Worm (Caenorhabditis elegans) whole organism, late embryonic: ENCODE data around the gene rps-1.

Experiments used
- C08G9.2 ChIP-seq: sonication (generic microtip); optimal IDR thresholded peaks from 2 replicates; lab custom pipeline; 2016; ENCODE audit warnings: mild to moderate bottlenecking, missing genetic modification characterization, moderate library complexity, missing compliant biosample characterization
- F13H6.1 ChIP-seq: sonication (generic microtip); optimal IDR thresholded peaks from 2 replicates; lab custom pipeline; 2016; ENCODE audit warnings: missing genetic modification characterization, missing compliant biosample characterization
- K02D7.2 ChIP-seq: sonication (generic microtip); optimal IDR thresholded peaks from 2 replicates; lab custom pipeline; 2017; ENCODE audit warnings: mild to moderate bottlenecking, missing genetic modification characterization, missing compliant biosample characterization
- T23F11.4 ChIP-seq: fragments of 200-800 bp; sonication (Bioruptor generic); optimal IDR thresholded peaks from 2 replicates; lab custom pipeline; 2018; ENCODE audit warnings: mild to moderate bottlenecking, missing genetic modification characterization, missing compliant biosample characterization
- Y22D7AL.16 ChIP-seq: sonication (generic microtip); optimal IDR thresholded peaks from 2 replicates; lab custom pipeline; 2016; ENCODE audit warnings: missing genetic modification characterization, missing compliant biosample characterization
- ahr-1 ChIP-seq: sonication (generic microtip); optimal IDR thresholded peaks from 2 replicates; lab custom pipeline; 2016; ENCODE audit warnings: missing genetic modification characterization, missing compliant biosample characterization
- ama-1 ChIP-seq: fragments of 150-350 bp; optimal IDR thresholded peaks from 2 replicates; lab custom pipeline; 2014
- ceh-2 ChIP-seq: sonication (generic microtip); optimal IDR thresholded peaks from 2 replicates; lab custom pipeline; 2016; ENCODE audit warnings: missing genotype, missing genetic modification characterization, missing compliant biosample characterization
- ceh-22 ChIP-seq: sonication (generic microtip); optimal IDR thresholded peaks from 2 replicates; lab custom pipeline; 2017; ENCODE audit warnings: missing biosample characterization, missing genetic modification characterization
- ceh-24 ChIP-seq: sonication (generic microtip); optimal IDR thresholded peaks from 2 replicates; lab custom pipeline; 2016; ENCODE audit warnings: mild to moderate bottlenecking, missing genetic modification characterization, missing compliant biosample characterization
- ceh-30 ChIP-seq: fragments of 150-350 bp; optimal IDR thresholded peaks from 2 replicates; lab custom pipeline; 2014; ENCODE audit warnings: missing biosample characterization, missing genetic modification characterization
- ceh-31 ChIP-seq: sonication (generic microtip); optimal IDR thresholded peaks from 2 replicates; lab custom pipeline; 2016; ENCODE audit warnings: missing genetic modification characterization, missing compliant biosample characterization
- ceh-45 ChIP-seq: fragments of 200-800 bp; sonication (Bioruptor generic); IDR thresholded peaks from 2 replicates; pipeline ENCODE4 v1.3.6; 2022; ENCODE audit warnings: missing genetic modification reagents, missing genetic modification characterization, missing compliant biosample characterization
- ceh-48 ChIP-seq: sonication (generic microtip); optimal IDR thresholded peaks from 2 replicates; lab custom pipeline; 2016; ENCODE audit warnings: missing genetic modification characterization, inconsistent platforms, missing compliant biosample characterization
- ceh-9 ChIP-seq: sonication (generic microtip); optimal IDR thresholded peaks from 2 replicates; lab custom pipeline; 2016; ENCODE audit warnings: mild to moderate bottlenecking, missing genetic modification characterization, inconsistent platforms, missing compliant biosample characterization
- che-1 ChIP-seq: sonication (generic microtip); optimal IDR thresholded peaks from 2 replicates; lab custom pipeline; 2016; ENCODE audit warnings: mild to moderate bottlenecking, missing genetic modification characterization, missing compliant biosample characterization
- dmd-4 ChIP-seq: sonication (generic microtip); optimal IDR thresholded peaks from 2 replicates; lab custom pipeline; 2016; ENCODE audit warnings: borderline replicate concordance, missing genetic modification characterization, missing compliant biosample characterization
- elt-4 ChIP-seq: sonication (generic microtip); optimal IDR thresholded peaks from 2 replicates; lab custom pipeline; 2016; ENCODE audit warnings: missing genetic modification characterization, missing compliant biosample characterization
- ets-4 ChIP-seq: sonication (generic microtip); optimal IDR thresholded peaks from 2 replicates; lab custom pipeline; 2016; ENCODE audit warnings: missing genetic modification characterization, missing compliant biosample characterization
- eyg-1 ChIP-seq: sonication (generic microtip); optimal IDR thresholded peaks from 2 replicates; lab custom pipeline; 2016; ENCODE audit warnings: missing genotype, missing genetic modification characterization, missing compliant biosample characterization
- fax-1 ChIP-seq: sonication (generic microtip); optimal IDR thresholded peaks from 2 replicates; lab custom pipeline; 2016; ENCODE audit warnings: missing genotype, missing genetic modification characterization, missing compliant biosample characterization
- fkh-6 ChIP-seq: sonication (generic microtip); optimal IDR thresholded peaks from 2 replicates; lab custom pipeline; 2016; ENCODE audit warnings: missing genetic modification characterization, missing compliant biosample characterization
- gmeb-2 ChIP-seq: sonication (generic microtip); optimal IDR thresholded peaks from 2 replicates; lab custom pipeline; 2016; ENCODE audit warnings: missing genetic modification characterization, inconsistent platforms, missing compliant biosample characterization
- hlh-13 ChIP-seq: fragments of 200-800 bp; sonication (Bioruptor generic); optimal IDR thresholded peaks from 2 replicates; lab custom pipeline; 2018; ENCODE audit warnings: mild to moderate bottlenecking, missing genetic modification characterization, missing compliant biosample characterization
- hlh-30 ChIP-seq: sonication (generic microtip); optimal IDR thresholded peaks from 2 replicates; lab custom pipeline; 2017; ENCODE audit warnings: antibody characterized with exemption, missing genetic modification characterization, missing compliant biosample characterization; ENCODE audit not compliant: insufficient read depth
- lim-6 ChIP-seq: sonication (generic microtip); optimal IDR thresholded peaks from 2 replicates; lab custom pipeline; 2016; ENCODE audit warnings: missing genetic modification characterization, missing compliant biosample characterization
- nhr-11 ChIP-seq: fragments of 150-350 bp; optimal IDR thresholded peaks from 2 replicates; lab custom pipeline; 2014; ENCODE audit warnings: missing biosample characterization, missing genetic modification characterization
- npax-4 ChIP-seq: sonication (generic microtip); optimal IDR thresholded peaks from 2 replicates; lab custom pipeline; 2016; ENCODE audit warnings: missing genetic modification characterization, missing compliant biosample characterization
- rnt-1 ChIP-seq: sonication (generic microtip); optimal IDR thresholded peaks from 2 replicates; lab custom pipeline; 2016; ENCODE audit warnings: missing genetic modification characterization, missing compliant biosample characterization
- sdc-2 ChIP-seq: sonication (generic microtip); optimal IDR thresholded peaks from 2 replicates; lab custom pipeline; 2016; ENCODE audit warnings: missing genotype, missing genetic modification characterization, missing compliant biosample characterization
- sox-4 ChIP-seq: sonication (generic microtip); optimal IDR thresholded peaks from 2 replicates; lab custom pipeline; 2017; ENCODE audit warnings: mild to moderate bottlenecking, missing genetic modification characterization, inconsistent platforms, missing compliant biosample characterization
- tbx-7 ChIP-seq: sonication (generic microtip); optimal IDR thresholded peaks from 2 replicates; lab custom pipeline; 2016; ENCODE audit warnings: missing genotype, missing genetic modification characterization, missing compliant biosample characterization
- unc-55 ChIP-seq: sonication (generic microtip); optimal IDR thresholded peaks from 2 replicates; lab custom pipeline; 2017; ENCODE audit warnings: missing biosample characterization, missing genetic modification reagents, missing genetic modification characterization
- unc-86 ChIP-seq: sonication (generic microtip); optimal IDR thresholded peaks from 2 replicates; lab custom pipeline; 2016; ENCODE audit warnings: missing genetic modification characterization, missing compliant biosample characterization
- zip-5 ChIP-seq: sonication (generic microtip); optimal IDR thresholded peaks from 2 replicates; lab custom pipeline; 2016; ENCODE audit warnings: missing genetic modification characterization, missing compliant biosample characterization

The rps-1 gene

DNA sequence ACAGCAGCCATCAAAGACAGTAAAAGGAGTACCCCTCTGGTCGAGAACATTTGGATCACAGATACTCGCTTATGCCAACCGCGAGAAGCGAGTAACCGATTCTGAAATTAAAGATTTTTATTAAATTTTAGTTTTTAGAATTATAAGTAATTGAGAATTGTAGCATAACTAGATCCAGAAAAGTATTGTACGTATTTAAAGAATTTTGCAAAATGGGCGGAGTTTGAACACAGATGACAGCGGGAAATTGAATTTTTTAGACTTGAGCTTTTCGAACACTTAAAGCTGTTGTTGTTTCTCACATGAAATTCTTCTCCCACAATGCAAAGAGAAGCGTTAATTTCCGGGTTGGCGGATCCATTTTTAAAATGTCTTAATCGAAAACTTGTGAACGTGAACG lies 1.8 kb downstream of the rps-1 start, which contains the start of gene ins-17:
Gene ins-17 (minus strand): TSS at position 101 of the 400 bp plus-strand sequence.
- no peak for TF ChIP-seq hlh-13 (GFP tag; lab: Kevin White, UChicago)
- no peak for TF ChIP-seq elt-4 (tag; lab: Kevin White, UChicago)
- TF ChIP-seq unc-86 (tag; lab: Kevin White, UChicago): no peak
- TF ChIP-seq che-1 (tag; lab: Kevin White, UChicago): no peak
- no peak for TF ChIP-seq lim-6 (tag; lab: Kevin White, UChicago)
- no peak for TF ChIP-seq nhr-11 (tag; lab: Kevin White, UChicago)
- TF ChIP-seq npax-4 (tag; lab: Kevin White, UChicago): no peak
- no peak for TF ChIP-seq sdc-2 (tag; lab: Kevin White, UChicago)
- no peak for TF ChIP-seq F13H6.1 (tag; lab: Kevin White, UChicago)
- no peak for TF ChIP-seq rnt-1 (tag; lab: Kevin White, UChicago)

DNA sequence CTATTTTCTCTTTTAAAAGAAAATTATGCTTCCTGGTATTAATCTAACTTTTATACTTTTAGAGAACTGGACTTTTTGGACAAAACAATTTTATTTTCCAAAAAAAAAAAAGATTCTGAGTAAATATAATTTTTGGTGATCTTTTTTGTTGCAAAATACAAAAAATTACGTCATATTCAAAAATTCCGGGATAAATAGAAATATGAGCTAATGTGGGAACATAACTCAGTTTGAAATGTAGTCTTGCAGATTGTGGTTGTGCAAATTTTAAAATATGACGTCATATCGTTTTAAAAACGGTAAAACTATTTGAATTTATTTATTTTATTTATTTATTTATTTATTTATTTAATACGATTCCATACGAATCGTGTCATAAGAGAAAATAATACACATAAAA lies 6.1 kb downstream of the rps-1 start:
- TF ChIP-seq hlh-13 (GFP tag; lab: Kevin White, UChicago) (no peak), tbx-7 (no peak), T23F11.4 (GFP tag; lab: Kevin White, UChicago) (no peak), ceh-48 (no peak), ceh-22 (tag; lab: Kevin White, UChicago) (no peak), Y22D7AL.16 (no peak), ceh-30 (tag; lab: Kevin White, UChicago) (no peak), K02D7.2 (no peak), unc-86 (tag; lab: Kevin White, UChicago) (no peak), fax-1 (tag; lab: Kevin White, UChicago) (no peak)

DNA sequence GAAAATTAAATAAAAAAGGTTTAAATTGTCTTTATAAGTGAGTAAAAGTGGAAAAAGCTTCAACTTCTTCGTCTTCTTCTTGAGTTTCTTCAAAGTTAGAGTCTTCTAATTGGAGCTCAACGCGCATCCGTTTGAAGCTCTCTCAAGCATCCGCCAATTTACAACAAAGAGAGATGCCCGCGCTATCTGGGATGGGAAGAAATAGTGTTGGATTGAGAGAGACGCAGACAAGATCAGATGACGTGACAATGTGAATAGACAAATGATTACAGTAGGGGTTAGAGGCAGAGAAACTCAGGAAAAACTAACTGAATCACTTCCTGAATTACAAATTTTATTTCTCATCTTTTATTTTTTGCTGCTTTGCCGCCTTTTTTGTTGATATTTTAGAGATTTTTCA lies 7.3 kb downstream of the rps-1 start:
- TF ChIP-seq hlh-30 (tag; lab: Kevin White, UChicago): no peak
- TF ChIP-seq ceh-45 (GFP tag; lab: Robert Waterston, UW): no peak
- TF ChIP-seq fkh-6 (tag; lab: Kevin White, UChicago): no peak
- no peak for TF ChIP-seq ceh-2
- no peak for TF ChIP-seq sox-4 (tag; lab: Kevin White, UChicago)
- TF ChIP-seq, all 69 proteins: peak for 0

ce11 chrIII:4487271-4487670 lies 11.6 kb downstream of the rps-1 start:
- TF ChIP-seq gmeb-2: no peak
- TF ChIP-seq ama-1 (lab: Kevin White, UChicago): no peak
- TF ChIP-seq ceh-2: no peak
- TF ChIP-seq C08G9.2 (tag; lab: Kevin White, UChicago): no peak
- TF ChIP-seq unc-55 (GFP tag; lab: Kevin White, UChicago): no peak
- no peak for TF ChIP-seq rnt-1 (tag; lab: Kevin White, UChicago)
- TF ChIP-seq dmd-4: no peak
- TF ChIP-seq ceh-31 (tag; lab: Kevin White, UChicago): no peak
- no peak for TF ChIP-seq ceh-9 (tag; lab: Kevin White, UChicago)
- no peak for TF ChIP-seq zip-5
- no peak for TF ChIP-seq ahr-1
- TF ChIP-seq hlh-13 (GFP tag; lab: Kevin White, UChicago): no peak

- TF ChIP-seq fax-1 (tag; lab: Kevin White, UChicago): no peak
- no peak for TF ChIP-seq unc-86 (tag; lab: Kevin White, UChicago)
- no peak for TF ChIP-seq ceh-30 (tag; lab: Kevin White, UChicago)
- TF ChIP-seq ets-4 (tag; lab: Kevin White, UChicago): no peak
- TF ChIP-seq eyg-1 (tag; lab: Kevin White, UChicago): no peak
- TF ChIP-seq ceh-24: no peak
Observed at ce11 chrIII:4488892-4489409, 13.2 kb downstream of the rps-1 start, which contains the start of gene cpg-1. Gene cpg-1 (plus strand): TSS chrIII:4489359.
